Worm (Caenorhabditis elegans): ENCODE results near the gene K07H8.7.
A peak's percentile ranks its signal among the peaks of the same experiment; 100 is the strongest.

Gene K07H8.7

ce11 chrIV:8273334-8273733 lies 13.5 kb upstream of the K07H8.7 start:
- TF ChIP-seq tra-1 (GFP tag; IDR thresholded peaks at IDR 0.05) (no peak), nhr-28 (tag; optimal IDR thresholded peaks at IDR 0.05) (peak; percentile 49), Y5F2A.4 (GFP tag; optimal IDR thresholded peaks at IDR 0.05) (no peak), unc-62 (GFP tag; optimal IDR thresholded peaks at IDR 0.05 in 1 of 2) (peak in 1 of 2 experiments; percentile 88), unc-62 (tag; optimal IDR thresholded peaks at IDR 0.05) (no peak)

ce11 chrIV:8268024-8268423 lies 8.2 kb upstream of the K07H8.7 start, which contains the start of the genes K07H8.5 and K07H8.8:
K07H8.5 (plus strand) TSS chrIV:8268324.
K07H8.8 (minus strand) TSS chrIV:8268412.
- TF ChIP-seq ceh-44 (GFP tag; IDR thresholded peaks at IDR 0.05) = no peak
- TF ChIP-seq zfp-2 (tag; optimal IDR thresholded peaks at IDR 0.05) = no peak
- no peak for TF ChIP-seq spr-3 (GFP tag; optimal IDR thresholded peaks at IDR 0.05)
- no peak for TF ChIP-seq aha-1 (tag)
- TF ChIP-seq nhr-111 (GFP tag; optimal IDR thresholded peaks at IDR 0.05) = no peak
- TF ChIP-seq Y48G9A.11 (GFP tag; IDR thresholded peaks at IDR 0.05) = no peak
- no peak for TF ChIP-seq ctbp-1 (GFP tag; IDR thresholded peaks at IDR 0.05)
- TF ChIP-seq Y105C5A.15 (GFP tag; IDR thresholded peaks at IDR 0.05) = no peak

- TF ChIP-seq nhr-6 (tag; optimal IDR thresholded peaks at IDR 0.05) = no peak
- TF ChIP-seq pqm-1 (tag; optimal IDR thresholded peaks at IDR 0.05) = no peak
- no peak for TF ChIP-seq ceh-62 (tag; optimal IDR thresholded peaks at IDR 0.05)
- no peak for TF ChIP-seq rbr-2 (tag; optimal IDR thresholded peaks at IDR 0.05)
- TF ChIP-seq nhr-41 (GFP tag; IDR thresholded peaks at IDR 0.05) = no peak
- TF ChIP-seq nhr-111 (GFP tag; optimal IDR thresholded peaks at IDR 0.05) = no peak
- TF ChIP-seq nhr-48 (tag; optimal IDR thresholded peaks at IDR 0.05) = peak; percentile 34
- no peak for TF ChIP-seq fos-1 (tag; optimal IDR thresholded peaks at IDR 0.05)
- TF ChIP-seq nhr-10 (tag; optimal IDR thresholded peaks at IDR 0.05) = no peak
- TF ChIP-seq mdl-1 (tag; optimal IDR thresholded peaks at IDR 0.05) = no peak
- no peak; the same call in 1 of the 2 replicates for TF ChIP-seq lim-7 (GFP tag; IDR thresholded peaks at IDR 0.05)
- 0 out of 2 replicates have a peak, but pooled peaks have one; percentile 12 for TF ChIP-seq snpc-1.2 (GFP tag; IDR thresholded peaks at IDR 0.05)
- TF ChIP-seq T26A8.4 (GFP tag; IDR thresholded peaks at IDR 0.05) = no peak
- TF ChIP-seq lin-1 (GFP tag; IDR thresholded peaks at IDR 0.05) = no peak
- TF ChIP-seq ztf-11 (tag; optimal IDR thresholded peaks at IDR 0.05) = no peak
- TF ChIP-seq fkh-10 (GFP tag; optimal IDR thresholded peaks at IDR 0.05) = no peak
- no peak for TF ChIP-seq attf-4 (tag; optimal IDR thresholded peaks at IDR 0.05)
- no peak for TF ChIP-seq mes-2 (tag; optimal IDR thresholded peaks at IDR 0.05; ENCODE audit: poor library complexity, severe bottlenecking)
- 0 out of 2 replicates have a peak, but pooled peaks have one; percentile 25 for TF ChIP-seq arid-1 (GFP tag; conservative IDR thresholded peaks at IDR 0.05)
- no peak for TF ChIP-seq ceh-28 (tag; optimal IDR thresholded peaks at IDR 0.05)
- TF ChIP-seq mxl-3 (GFP tag; optimal IDR thresholded peaks at IDR 0.05) = peak; percentile 14
- TF ChIP-seq dmd-8 (GFP tag; IDR thresholded peaks at IDR 0.05) = peak; percentile 68; the same call in 1 of the 2 replicates
- TF ChIP-seq unc-130 (GFP tag; optimal IDR thresholded peaks at IDR 0.05) = no peak
- TF ChIP-seq F49E8.2 (tag; optimal IDR thresholded peaks at IDR 0.05; ENCODE audit: borderline replicate concordance) = no peak
- no peak for TF ChIP-seq mep-1 (tag; optimal IDR thresholded peaks at IDR 0.05)
- TF ChIP-seq dmd-6 (GFP tag; IDR thresholded peaks at IDR 0.05) = peak; percentile 50
- peak; percentile 43 for TF ChIP-seq T20F7.1 (GFP tag; optimal IDR thresholded peaks at IDR 0.05)
- TF ChIP-seq nhr-11 (tag; optimal IDR thresholded peaks at IDR 0.05) = no peak
- TF ChIP-seq lin-13 (GFP tag; optimal IDR thresholded peaks at IDR 0.05) = no peak
- no peak for TF ChIP-seq jun-1 (tag; optimal IDR thresholded peaks at IDR 0.05)
- TF ChIP-seq gei-8 (GFP tag; optimal IDR thresholded peaks at IDR 0.05) = no peak
- no peak for TF ChIP-seq spr-1 (tag; optimal IDR thresholded peaks at IDR 0.05)
- TF ChIP-seq ctbp-1 (GFP tag; IDR thresholded peaks at IDR 0.05) = no peak
- TF ChIP-seq ceh-32 (tag; optimal IDR thresholded peaks at IDR 0.05; ENCODE audit: poor library complexity) = no peak
- no peak for TF ChIP-seq tag-97 (GFP tag; IDR thresholded peaks at IDR 0.05)
- TF ChIP-seq daf-12 (tag; optimal IDR thresholded peaks at IDR 0.05) = no peak
Observed at ce11 chrIV:8266024-8266949, 6.5 kb upstream of the K07H8.7 start.

All from whole organism, L4 larva.